Worm (Caenorhabditis elegans): ENCODE results near the gene Y67D8B.3.

DNA sequence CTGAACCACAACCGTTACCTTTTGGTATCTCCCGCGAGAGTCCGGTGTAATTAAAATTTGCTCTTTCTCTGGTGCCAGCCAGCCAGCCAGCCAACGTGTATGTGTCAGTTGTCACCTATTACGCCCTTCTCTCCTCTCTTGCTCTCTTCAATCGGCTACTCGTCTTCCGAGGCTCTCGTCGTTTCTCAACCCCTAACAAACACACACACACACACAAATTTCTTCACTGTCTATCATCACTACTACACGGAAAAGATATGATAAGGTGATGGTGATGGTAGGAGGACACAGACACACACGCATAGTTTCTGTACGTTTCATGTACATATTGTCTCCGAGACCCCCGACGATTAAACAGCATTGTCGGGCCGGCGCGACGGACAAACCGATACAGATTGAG, 29.6 kb upstream of the Y67D8B.3 start:
- no peak for TF ChIP-seq F13C5.2 (tag; optimal IDR thresholded peaks at IDR 0.05)
- TF ChIP-seq ama-1 (optimal IDR thresholded peaks at IDR 0.05) = no peak
- no peak for TF ChIP-seq B0310.2 (tag; optimal IDR thresholded peaks at IDR 0.05)
- TF ChIP-seq tra-4 (tag; optimal IDR thresholded peaks at IDR 0.05) = no peak
- TF ChIP-seq flt-1 (GFP tag; IDR thresholded peaks at IDR 0.05) = no peak
- no peak for TF ChIP-seq tbx-37 (GFP tag; conservative IDR thresholded peaks at IDR 0.05)

All from whole organism, early embryonic.